Fruit fly (Drosophila melanogaster): ENCODE data around the gene CG42371.

CG42371 gene

dm6 chr2L:2200136-2201036 is 16.7 kb downstream of the CG42371 start (continued):
- TF ChIP-seq br (optimal IDR thresholded peaks at IDR 0.05) (no peak), CG10431 (GFP tag; optimal IDR thresholded peaks at IDR 0.05) (peak; percentile 85), abd-A (tag; optimal IDR thresholded peaks at IDR 0.05) (peak; percentile 46), stwl (tag; optimal IDR thresholded peaks at IDR 0.05) (no peak), CG1832 (GFP tag; optimal IDR thresholded peaks at IDR 0.05) (peak; percentile 83), CG5180 (GFP tag; optimal IDR thresholded peaks at IDR 0.05) (peak; percentile 60), ab (GFP tag; optimal IDR thresholded peaks at IDR 0.05) (peak; percentile 40), bsh (GFP tag; optimal IDR thresholded peaks at IDR 0.05) (peak in 1 of 2 experiments; percentile 7), Hr78 (GFP tag; optimal IDR thresholded peaks at IDR 0.05) (peak in 1 of 2 experiments; percentile 53), CG4707 (GFP tag; optimal IDR thresholded peaks at IDR 0.05) (no peak), CG12942 (GFP tag; optimal IDR thresholded peaks at IDR 0.05) (no peak), CG12071 (GFP tag; optimal IDR thresholded peaks at IDR 0.05) (peak; percentile 11), Pdp1 (GFP tag; optimal IDR thresholded peaks at IDR 0.05) (peak in 1 of 2 experiments; percentile 100), Ets65A (GFP tag) (peak; percentile 67), ftz-f1 (GFP tag; optimal IDR thresholded peaks at IDR 0.05) (peak; percentile 94), mirr (GFP tag; optimal IDR thresholded peaks at IDR 0.05) (peak; percentile 3), CG3838 (GFP tag; optimal IDR thresholded peaks at IDR 0.05) (no peak), psq (GFP tag; optimal IDR thresholded peaks at IDR 0.05) (peak; percentile 14), dati (GFP tag; IDR thresholded peaks at IDR 0.05) (no peak), chm (GFP tag; IDR thresholded peaks at IDR 0.05) (no peak), CG2889 (GFP tag; IDR thresholded peaks at IDR 0.05) (no peak), CG8478 (optimal IDR thresholded peaks at IDR 0.05) (peak; percentile 63), cwo (GFP tag; optimal IDR thresholded peaks at IDR 0.05) (peak; percentile 45), CG2712 (tag; optimal IDR thresholded peaks at IDR 0.05) (no peak), CG12155 (GFP tag; optimal IDR thresholded peaks at IDR 0.05) (peak; percentile 10), Deaf1 (tag; optimal IDR thresholded peaks at IDR 0.05) (peak; percentile 61), Nf-YC (tag; optimal IDR thresholded peaks at IDR 0.05) (peak; percentile 64), CG13894 (tag; optimal IDR thresholded peaks at IDR 0.05) (peak; percentile 82), Trl (optimal IDR thresholded peaks at IDR 0.05) (peak; percentile 51 to 66), Trl (GFP tag; optimal IDR thresholded peaks at IDR 0.05) (no peak), HLHmδ (GFP tag; optimal IDR thresholded peaks at IDR 0.05) (peak; percentile 63), Lhr (GFP tag; optimal IDR thresholded peaks at IDR 0.05) (peak; percentile 41), sug (tag; optimal IDR thresholded peaks at IDR 0.05) (peak; percentile 61), Nf-YB (GFP tag; optimal IDR thresholded peaks at IDR 0.05) (peak; percentile 19), Hmr (GFP tag; optimal IDR thresholded peaks at IDR 0.05) (peak; percentile 7), Med (GFP tag) (peak; percentile 58), gro (GFP tag; optimal IDR thresholded peaks at IDR 0.05) (peak; percentile 19), cg (GFP tag; optimal IDR thresholded peaks at IDR 0.05) (peak; percentile 89), CG2678 (tag; optimal IDR thresholded peaks at IDR 0.05) (no peak), ken (GFP tag; IDR thresholded peaks at IDR 0.05) (no peak), CG6254 (GFP tag; optimal IDR thresholded peaks at IDR 0.05) (peak; percentile 4), CG3163 (GFP tag; optimal IDR thresholded peaks at IDR 0.05) (peak; percentile 48), kah (GFP tag; optimal IDR thresholded peaks at IDR 0.05) (peak; percentile 12), CG8290 (GFP tag; optimal IDR thresholded peaks at IDR 0.05) (no peak), CG8290 (tag; optimal IDR thresholded peaks at IDR 0.05) (peak in 1 of 2 experiments; percentile 61), CG9437 (GFP tag; optimal IDR thresholded peaks at IDR 0.05) (peak; percentile 98), CG8089 (GFP tag; optimal IDR thresholded peaks at IDR 0.05) (no peak), CG12769 (tag; optimal IDR thresholded peaks at IDR 0.05) (peak; percentile 81), crc (GFP tag; optimal IDR thresholded peaks at IDR 0.05) (no peak)

All from whole organism, embryonic.